Fruit fly (Drosophila melanogaster): ENCODE results near the gene CG43445.

Gene CG43445

DNA sequence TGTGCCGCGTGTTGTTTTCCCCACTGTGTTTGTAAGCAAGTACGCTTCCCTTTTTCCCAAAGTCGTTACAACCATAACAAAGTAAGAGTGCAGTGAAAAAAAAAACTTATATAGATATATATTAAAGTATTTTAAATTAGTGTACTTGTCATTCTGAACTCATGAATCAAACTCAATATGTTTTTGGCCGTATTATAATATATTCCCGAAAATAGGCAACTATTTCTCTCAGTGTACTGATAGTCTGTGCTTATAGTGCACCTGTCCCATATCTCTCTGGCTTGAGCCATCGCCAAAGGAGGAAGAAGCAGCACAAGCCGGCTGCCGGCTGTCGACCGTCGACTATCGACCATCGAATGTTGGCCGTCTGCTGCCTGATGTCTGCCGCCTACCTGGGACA lies 29.9 kb downstream of the CG43445 start (continued):
- peak; percentile 80 for TF ChIP-seq CG4820 (GFP tag; optimal IDR thresholded peaks at IDR 0.05)
- TF ChIP-seq Meics (GFP tag; optimal IDR thresholded peaks at IDR 0.05), result peak; percentile 24
- peak; percentile 59 for TF ChIP-seq CG12942 (GFP tag; optimal IDR thresholded peaks at IDR 0.05)
- TF ChIP-seq CG2120 (GFP tag; optimal IDR thresholded peaks at IDR 0.05), result no peak
- TF ChIP-seq kay (GFP tag; optimal IDR thresholded peaks at IDR 0.05), result no peak
- no peak for TF ChIP-seq al (GFP tag; IDR thresholded peaks at IDR 0.05)
- TF ChIP-seq ara (GFP tag; IDR thresholded peaks at IDR 0.05), result peak; percentile 89
- peak; percentile 32 for TF ChIP-seq caup (GFP tag; optimal IDR thresholded peaks at IDR 0.05; ENCODE audit: severe bottlenecking)
- peak; percentile 57 for TF ChIP-seq nerfin-1 (tag; optimal IDR thresholded peaks at IDR 0.05)
- TF ChIP-seq Atf3 (GFP tag; optimal IDR thresholded peaks at IDR 0.05), result peak; percentile 40
- peak; percentile 21 for TF ChIP-seq CG2116 (GFP tag; optimal IDR thresholded peaks at IDR 0.05)
- peak; percentile 85 for TF ChIP-seq gsb-n (tag; optimal IDR thresholded peaks at IDR 0.05)
- peak; percentile 54 for TF ChIP-seq NC2β (GFP tag; optimal IDR thresholded peaks at IDR 0.05)
- peak; percentile 16 for TF ChIP-seq Vsx1 (GFP tag; optimal IDR thresholded peaks at IDR 0.05)
- peak; percentile 66 for TF ChIP-seq Oli (tag; optimal IDR thresholded peaks at IDR 0.05)
- no peak for TF ChIP-seq CG13287 (GFP tag; IDR thresholded peaks at IDR 0.05; ENCODE audit: partially characterized antibody)
- peak; percentile 7 for TF ChIP-seq ATbp (GFP tag; optimal IDR thresholded peaks at IDR 0.05)
- peak; percentile 73 for TF ChIP-seq CG8924 (tag; optimal IDR thresholded peaks at IDR 0.05)
- peak; percentile 53 for TF ChIP-seq Gsc (GFP tag; IDR thresholded peaks at IDR 0.05)
- peak; percentile 38; the same call in 1 of the 2 replicates for TF ChIP-seq CG7372 (GFP tag; IDR thresholded peaks at IDR 0.05)
- TF ChIP-seq CG10366 (GFP tag; IDR thresholded peaks at IDR 0.05), result peak; percentile 56
- TF ChIP-seq hkb (optimal IDR thresholded peaks at IDR 0.05), result no peak
- peak; percentile 69 for TF ChIP-seq hkb (GFP tag; IDR thresholded peaks at IDR 0.05)
- peak; percentile 40 for TF ChIP-seq psq (GFP tag; optimal IDR thresholded peaks at IDR 0.05)
- 0 out of 3 replicates have a peak, but pooled peaks have one; percentile 15 for TF ChIP-seq CG11456 (GFP tag; IDR thresholded peaks at IDR 0.05)
- peak; percentile 77 for TF ChIP-seq CG7839 (tag; optimal IDR thresholded peaks at IDR 0.05)
- TF ChIP-seq insv (GFP tag; optimal IDR thresholded peaks at IDR 0.05), result peak in 1 of 2 experiments; percentile 12
- TF ChIP-seq Mes4 (GFP tag; optimal IDR thresholded peaks at IDR 0.05), result peak; percentile 14
- peak; percentile 94 for TF ChIP-seq zf30C (GFP tag; optimal IDR thresholded peaks at IDR 0.05)
- peak; percentile 70; the same call in 1 of the 2 replicates for TF ChIP-seq Awh (GFP tag; IDR thresholded peaks at IDR 0.05)
- TF ChIP-seq sisA (GFP tag; IDR thresholded peaks at IDR 0.05), result peak; percentile 65
- TF ChIP-seq lmd (GFP tag; IDR thresholded peaks at IDR 0.05), result peak; percentile 57
- peak; percentile 24; the same call in 1 of the 2 replicates for TF ChIP-seq E2f1 (GFP tag; IDR thresholded peaks at IDR 0.05)
- peak; percentile 84 for TF ChIP-seq CG10267 (tag; optimal IDR thresholded peaks at IDR 0.05)
- TF ChIP-seq Six4 (GFP tag; optimal IDR thresholded peaks at IDR 0.05), result peak; percentile 18
- TF ChIP-seq CG16863 (GFP tag; optimal IDR thresholded peaks at IDR 0.05), result peak; percentile 58
- TF ChIP-seq Nf-YA (GFP tag; IDR thresholded peaks at IDR 0.05), result 0 out of 2 replicates have a peak, but pooled peaks have one; percentile 25
- TF ChIP-seq CG7928 (GFP tag; optimal IDR thresholded peaks at IDR 0.05), result no peak
- peak; percentile 61 for TF ChIP-seq CG1603 (tag; optimal IDR thresholded peaks at IDR 0.05)
- peak; percentile 33 for TF ChIP-seq Neu2 (GFP tag; optimal IDR thresholded peaks at IDR 0.05; ENCODE audit: borderline replicate concordance)
- TF ChIP-seq CG18619 (GFP tag; optimal IDR thresholded peaks at IDR 0.05), result peak; percentile 53
- no peak for TF ChIP-seq Ravus (GFP tag; IDR thresholded peaks at IDR 0.05)
- peak; percentile 64 for TF ChIP-seq CG13424 (tag; optimal IDR thresholded peaks at IDR 0.05)
- peak; percentile 77 for TF ChIP-seq Ssrp (tag; optimal IDR thresholded peaks at IDR 0.05)
- TF ChIP-seq ERR (GFP tag; optimal IDR thresholded peaks at IDR 0.05), result no peak
- TF ChIP-seq wek (GFP tag; optimal IDR thresholded peaks at IDR 0.05), result no peak
- TF ChIP-seq ranshi (GFP tag; IDR thresholded peaks at IDR 0.05), result peak; percentile 34; the same call in 1 of the 2 replicates
- TF ChIP-seq CG12659 (GFP tag; optimal IDR thresholded peaks at IDR 0.05), result peak; percentile 5
- TF ChIP-seq da (GFP tag; optimal IDR thresholded peaks at IDR 0.05), result peak; percentile 73
- TF ChIP-seq jing (GFP tag; optimal IDR thresholded peaks at IDR 0.05), result peak; percentile 26
- TF ChIP-seq sqz (GFP tag; optimal IDR thresholded peaks at IDR 0.05), result peak; percentile 75

Data from whole organism, embryonic.